Worm (Caenorhabditis elegans): ENCODE data around the gene tsp-4.

tsp-4 gene

ce11 chrIV:12549014-12549413 lies 29.0 kb upstream of the tsp-4 start:
- no peak for TF ChIP-seq mep-1 (tag; optimal IDR thresholded peaks at IDR 0.05)

DNA sequence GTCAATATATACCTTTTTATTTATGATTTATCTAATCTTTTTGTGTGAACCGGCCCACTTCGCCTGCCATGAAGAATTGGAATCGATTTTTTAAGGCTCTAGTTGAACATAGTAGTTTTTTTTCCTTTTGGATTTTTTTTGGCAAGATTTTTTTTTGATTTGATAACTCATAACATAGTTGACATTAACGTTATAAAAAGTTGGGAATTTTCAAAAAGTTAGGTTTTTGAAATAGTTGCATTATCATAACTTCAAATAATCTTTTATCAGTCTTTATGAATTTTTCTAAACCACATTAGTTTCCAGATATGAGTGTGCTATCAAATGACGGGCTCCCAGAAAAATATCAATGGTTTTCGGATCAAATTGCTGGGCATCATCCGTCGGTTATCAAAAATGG lies 27.8 kb upstream of the tsp-4 start, which contains the start of gene ipmk-1:
ipmk-1 (plus strand) TSS at position 301 of the 400 bp plus-strand sequence.
- no peak for TF ChIP-seq sox-4 (tag; optimal IDR thresholded peaks at IDR 0.05)
- TF ChIP-seq rnt-1 (tag; optimal IDR thresholded peaks at IDR 0.05) = no peak
- no peak for TF ChIP-seq zip-4 (GFP tag; optimal IDR thresholded peaks at IDR 0.05)
- TF ChIP-seq pag-3 (tag; optimal IDR thresholded peaks at IDR 0.05; ENCODE audit: borderline replicate concordance, insufficient read depth) = no peak
- no peak for TF ChIP-seq nhr-19 (GFP tag; conservative IDR thresholded peaks at IDR 0.05)
- TF ChIP-seq nhr-28 (tag; optimal IDR thresholded peaks at IDR 0.05) = no peak
- no peak for TF ChIP-seq zag-1 (tag; optimal IDR thresholded peaks at IDR 0.05)
- TF ChIP-seq fos-1 (tag; optimal IDR thresholded peaks at IDR 0.05) = no peak
- TF ChIP-seq elt-2 (tag; optimal IDR thresholded peaks at IDR 0.05) = no peak
- TF ChIP-seq lin-35 (GFP tag; optimal IDR thresholded peaks at IDR 0.05) = no peak

DNA sequence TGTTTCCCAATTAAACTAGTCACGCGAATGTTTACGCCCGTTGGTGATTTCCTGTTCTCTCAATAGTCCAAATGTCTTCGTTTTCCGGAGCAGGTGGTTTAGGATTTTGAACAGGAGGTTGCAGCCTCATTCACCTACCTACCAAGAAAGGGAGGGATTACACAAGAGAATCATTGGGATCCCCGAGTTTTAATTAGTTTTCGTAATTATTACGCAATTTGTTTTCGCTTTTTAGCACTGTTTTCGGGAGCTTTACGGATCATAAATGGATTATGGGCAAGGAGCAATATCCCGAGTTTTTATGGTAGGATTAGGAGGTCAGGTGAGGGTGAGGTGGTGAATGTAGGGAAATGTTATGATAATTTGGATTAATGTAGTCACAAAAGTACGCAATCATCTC lies 25.9 kb upstream of the tsp-4 start:
- TF ChIP-seq aly-2 (tag; optimal IDR thresholded peaks at IDR 0.05) (no peak), ceh-90 (tag; optimal IDR thresholded peaks at IDR 0.05) (no peak), jun-1 (tag; optimal IDR thresholded peaks at IDR 0.05) (no peak), ceh-8 (GFP tag; optimal IDR thresholded peaks at IDR 0.05) (no peak), nhr-71 (tag; optimal IDR thresholded peaks at IDR 0.05) (no peak), zag-1 (tag; optimal IDR thresholded peaks at IDR 0.05) (no peak), egl-13 (tag; optimal IDR thresholded peaks at IDR 0.05) (no peak), lir-3 (tag; optimal IDR thresholded peaks at IDR 0.05; ENCODE audit: poor library complexity) (no peak), egl-27 (tag; optimal IDR thresholded peaks at IDR 0.05) (no peak), nhr-47 (tag; optimal IDR thresholded peaks at IDR 0.05) (no peak), skn-1 (tag; optimal IDR thresholded peaks at IDR 0.05) (no peak), unc-62 (GFP tag; optimal IDR thresholded peaks at IDR 0.05) (no peak), nhr-76 (tag; optimal IDR thresholded peaks at IDR 0.05) (no peak), ztf-4 (tag; optimal IDR thresholded peaks at IDR 0.05) (no peak), lin-39 (tag; optimal IDR thresholded peaks at IDR 0.05) (no peak), nhr-19 (GFP tag; conservative IDR thresholded peaks at IDR 0.05) (no peak), dpl-1 (GFP tag; optimal IDR thresholded peaks at IDR 0.05) (no peak), isw-1 (GFP tag; IDR thresholded peaks at IDR 0.05) (no peak), grh-1 (GFP tag; IDR thresholded peaks at IDR 0.05) (no peak), C34B4.2 (tag; optimal IDR thresholded peaks at IDR 0.05) (no peak)

DNA sequence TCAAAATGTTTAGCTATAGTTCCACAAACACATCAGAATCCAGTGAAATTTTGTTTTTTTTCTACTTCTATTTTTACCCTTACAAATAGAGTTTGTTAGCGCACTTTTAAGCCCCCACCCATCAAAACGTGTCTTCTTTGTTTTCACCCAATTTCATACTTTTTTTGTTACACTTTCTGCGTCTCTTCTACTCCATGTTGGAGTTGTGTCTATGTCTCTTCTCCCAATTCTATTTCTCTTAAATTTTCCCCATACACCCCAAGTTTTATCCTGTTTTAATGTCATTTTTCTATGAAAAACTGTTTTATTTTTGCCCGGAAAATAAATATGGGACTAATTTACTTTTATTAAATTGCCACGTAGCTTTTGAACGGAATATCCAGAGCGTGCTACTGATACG lies 25.3 kb upstream of the tsp-4 start:
- TF ChIP-seq blmp-1 (tag; optimal IDR thresholded peaks at IDR 0.05) (peak; percentile 37), irx-1 (tag; optimal IDR thresholded peaks at IDR 0.05) (no peak), unc-62 (GFP tag; optimal IDR thresholded peaks at IDR 0.05) (no peak), ceh-90 (tag; optimal IDR thresholded peaks at IDR 0.05) (no peak), efl-1 (optimal IDR thresholded peaks at IDR 0.05) (peak; percentile 27 to 43), efl-1 (GFP tag; optimal IDR thresholded peaks at IDR 0.05 in 1 of 2) (peak in 1 of 2 experiments; percentile 81), snu-23 (GFP tag; optimal IDR thresholded peaks at IDR 0.05) (peak; percentile 2), lin-14 (GFP tag; optimal IDR thresholded peaks at IDR 0.05) (peak; percentile 14), lsy-2 (tag; optimal IDR thresholded peaks at IDR 0.05) (peak in 1 of 2 experiments; percentile 35)

- TF ChIP-seq lin-15B (tag; optimal IDR thresholded peaks at IDR 0.05) = no peak
- no peak for TF ChIP-seq fkh-10 (GFP tag; optimal IDR thresholded peaks at IDR 0.05)
- no peak for TF ChIP-seq skn-1 (tag; optimal IDR thresholded peaks at IDR 0.05)
- TF ChIP-seq rnt-1 (tag; optimal IDR thresholded peaks at IDR 0.05) = no peak
- TF ChIP-seq sox-4 (tag; optimal IDR thresholded peaks at IDR 0.05) = no peak
- TF ChIP-seq sptf-1 (tag; optimal IDR thresholded peaks at IDR 0.05) = no peak
- TF ChIP-seq xbp-1 (tag; optimal IDR thresholded peaks at IDR 0.05) = no peak
Measured at ce11 chrIV:12544624-12545023, 24.6 kb upstream of the tsp-4 start.

Data from whole organism, L1 larva.